Worm (Caenorhabditis elegans): ENCODE results near the gene Y50D7A.13.

The Y50D7A.13 gene

ce11 chrIII:312873-313272 is 18.4 kb upstream of the Y50D7A.13 start:
- TF ChIP-seq ZK546.5 (tag; optimal IDR thresholded peaks at IDR 0.05) (peak in 1 of 2 experiments; percentile 15), nhr-11 (tag; optimal IDR thresholded peaks at IDR 0.05) (no peak), egl-27 (tag; optimal IDR thresholded peaks at IDR 0.05) (peak; percentile 35), attf-4 (tag; optimal IDR thresholded peaks at IDR 0.05) (peak; percentile 18), aha-1 (tag) (peak; percentile 99)

- TF ChIP-seq skn-1 (tag; optimal IDR thresholded peaks at IDR 0.05) (no peak), unc-39 (tag; optimal IDR thresholded peaks at IDR 0.05) (no peak), vab-7 (GFP tag; IDR thresholded peaks at IDR 0.05) (no peak), dmd-6 (GFP tag; IDR thresholded peaks at IDR 0.05) (no peak), egl-43 (GFP tag; IDR thresholded peaks at IDR 0.05) (no peak), zfp-3 (GFP tag; conservative IDR thresholded peaks at IDR 0.05) (no peak), nhr-111 (GFP tag; optimal IDR thresholded peaks at IDR 0.05) (no peak), ZK546.5 (tag; optimal IDR thresholded peaks at IDR 0.05) (no peak), ceh-62 (tag; optimal IDR thresholded peaks at IDR 0.05) (no peak), sdz-12 (GFP tag; optimal IDR thresholded peaks at IDR 0.05) (no peak), dve-1 (tag; optimal IDR thresholded peaks at IDR 0.05; ENCODE audit: insufficient read depth) (no peak), Y75B8A.6 (GFP tag; IDR thresholded peaks at IDR 0.05) (no peak), unc-62 (GFP tag; optimal IDR thresholded peaks at IDR 0.05 in 1 of 2) (no peak), unc-62 (tag; optimal IDR thresholded peaks at IDR 0.05) (no peak), zag-1 (tag; optimal IDR thresholded peaks at IDR 0.05) (no peak), pqm-1 (tag; optimal IDR thresholded peaks at IDR 0.05) (no peak), nhr-6 (tag; optimal IDR thresholded peaks at IDR 0.05) (no peak), fkh-10 (GFP tag; optimal IDR thresholded peaks at IDR 0.05) (no peak), unc-130 (GFP tag; optimal IDR thresholded peaks at IDR 0.05) (no peak), dmd-9 (GFP tag; IDR thresholded peaks at IDR 0.05) (no peak)
Observed at ce11 chrIII:311174-311573, 16.7 kb upstream of the Y50D7A.13 start.

DNA sequence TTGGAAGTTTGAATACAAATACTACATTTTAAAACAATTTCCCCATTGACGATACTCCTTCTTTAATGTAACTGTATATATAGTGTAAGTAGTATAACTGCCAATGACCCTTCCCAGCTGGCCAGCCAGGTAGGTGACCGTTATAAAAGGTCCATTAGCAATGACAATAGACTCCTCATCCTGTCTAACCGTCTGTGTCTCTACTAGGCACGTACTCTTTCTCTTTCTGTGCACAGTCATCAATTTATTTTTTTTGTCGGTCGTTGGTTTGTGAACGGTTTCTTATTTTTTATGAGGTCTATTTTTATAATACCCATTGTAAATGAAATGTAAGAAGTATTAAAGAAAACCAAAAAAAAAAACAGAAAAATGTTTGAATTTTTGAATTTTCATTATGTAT is 10.1 kb upstream of the Y50D7A.13 start:
- peak; percentile 19 for TF ChIP-seq aha-1 (tag)
- no peak for TF ChIP-seq hlh-11 (tag; optimal IDR thresholded peaks at IDR 0.05)
- TF ChIP-seq nhr-25 (tag; optimal IDR thresholded peaks at IDR 0.05; ENCODE audit: borderline replicate concordance, insufficient read depth), result no peak

DNA sequence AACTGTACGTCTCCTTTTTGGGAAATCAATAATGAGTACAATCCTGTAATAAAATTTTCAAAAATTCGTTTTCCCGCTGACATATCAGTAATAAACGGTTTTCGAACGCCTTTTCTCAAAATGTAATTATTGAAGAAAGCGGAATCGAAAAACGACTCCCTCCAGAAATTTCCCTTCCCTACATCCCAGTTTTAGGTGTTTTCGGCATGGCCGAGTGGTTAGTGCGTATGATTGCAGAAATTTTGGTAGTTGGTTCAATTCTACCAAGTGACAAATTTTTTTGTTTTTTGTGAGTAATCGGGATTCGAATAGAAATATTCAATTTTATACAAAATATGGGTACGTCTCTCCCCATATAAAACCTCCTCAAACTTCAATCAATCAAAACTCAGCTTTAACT is 8.1 kb upstream of the Y50D7A.13 start:
- peak; percentile 79; the same call in 1 of the 2 replicates for TF ChIP-seq arid-1 (GFP tag; conservative IDR thresholded peaks at IDR 0.05)
- TF ChIP-seq zip-11 (GFP tag; IDR thresholded peaks at IDR 0.05), result 0 out of 2 replicates have a peak, but pooled peaks have one; percentile 39
- TF ChIP-seq tra-1 (GFP tag; IDR thresholded peaks at IDR 0.05), result 0 out of 2 replicates have a peak, but pooled peaks have one; percentile 23
- TF ChIP-seq lin-38 (GFP tag; IDR thresholded peaks at IDR 0.05), result peak; percentile 57
- 0 out of 2 replicates have a peak, but pooled peaks have one; percentile 8 for TF ChIP-seq mdt-29 (GFP tag; IDR thresholded peaks at IDR 0.05)
- TF ChIP-seq dmd-8 (GFP tag; IDR thresholded peaks at IDR 0.05), result peak; percentile 74; the same call in 1 of the 2 replicates
- TF ChIP-seq dmd-9 (GFP tag; IDR thresholded peaks at IDR 0.05), result 0 out of 2 replicates have a peak, but pooled peaks have one; percentile 46
- TF ChIP-seq Y105C5A.15 (GFP tag; IDR thresholded peaks at IDR 0.05), result 0 out of 2 replicates have a peak, but pooled peaks have one; percentile 10
- TF ChIP-seq F26F4.8 (GFP tag; conservative IDR thresholded peaks at IDR 0.05), result 0 out of 2 replicates have a peak, but pooled peaks have one; percentile 50
- 0 out of 2 replicates have a peak, but pooled peaks have one; percentile 32 for TF ChIP-seq hmg-1.1 (GFP tag; IDR thresholded peaks at IDR 0.05)
- TF ChIP-seq vab-7 (GFP tag; IDR thresholded peaks at IDR 0.05), result 0 out of 2 replicates have a peak, but pooled peaks have one; percentile 36
- peak; percentile 68; the same call in 1 of the 2 replicates for TF ChIP-seq F44E2.7 (GFP tag; IDR thresholded peaks at IDR 0.05)

Measured in whole organism, L4 larva.